Fruit fly (Drosophila melanogaster): ENCODE data around the gene CanA1.

Gene CanA1

dm6 chr3R:31062344-31062964 lies 23.3 kb downstream of the CanA1 start (continued):
- TF ChIP-seq vri (GFP tag; optimal IDR thresholded peaks at IDR 0.05) (peak; percentile 64), dac (GFP tag; optimal IDR thresholded peaks at IDR 0.05) (no peak), CG10669 (GFP tag; optimal IDR thresholded peaks at IDR 0.05) (peak; percentile 77), salr (GFP tag; optimal IDR thresholded peaks at IDR 0.05) (peak; percentile 50 to 72), Sox102F (GFP tag; optimal IDR thresholded peaks at IDR 0.05) (peak; percentile 63), svp (GFP tag) (peak; percentile 76), fkh (GFP tag; optimal IDR thresholded peaks at IDR 0.05) (peak; percentile 71), CG6792 (GFP tag; optimal IDR thresholded peaks at IDR 0.05) (peak; percentile 19), topi (GFP tag; optimal IDR thresholded peaks at IDR 0.05) (peak; percentile 42)

DNA sequence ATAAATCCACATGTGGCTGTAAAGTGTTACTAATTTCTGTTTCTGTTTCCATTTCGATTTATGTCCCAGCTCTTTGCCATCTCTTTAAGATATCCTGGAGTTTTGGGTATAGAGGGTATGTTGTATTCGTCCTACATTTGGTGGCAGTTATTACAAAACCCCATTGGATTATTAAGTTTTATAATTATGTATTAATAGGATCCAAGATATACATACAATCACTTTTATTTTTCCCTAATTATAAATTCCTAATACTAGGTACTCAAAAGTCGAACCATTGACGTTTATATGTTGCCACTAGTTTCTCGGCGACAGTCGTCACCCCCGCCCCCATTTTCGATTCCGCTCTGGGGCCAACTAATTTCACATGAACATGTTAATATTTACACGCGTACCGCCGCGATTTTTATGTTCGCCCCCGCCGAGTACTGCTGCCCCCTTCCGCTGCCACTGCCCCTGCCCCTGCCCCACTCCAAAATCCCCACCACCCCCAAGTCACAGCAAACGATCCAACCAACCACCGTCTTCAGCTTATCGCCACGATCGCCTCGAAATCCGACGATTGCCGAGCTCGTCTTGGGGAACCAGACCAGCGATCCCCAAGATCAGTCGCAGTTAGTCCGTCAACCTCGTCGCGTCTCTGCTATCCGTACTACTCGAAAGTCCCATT lies 25.6 kb downstream of the CanA1 start, which contains the start of gene Sox100B:
TSS of gene Sox100B (plus strand) at position 601 of the 670 bp plus-strand sequence.
- TF ChIP-seq fd59A (GFP tag; optimal IDR thresholded peaks at IDR 0.05) (no peak), CG3032 (tag; optimal IDR thresholded peaks at IDR 0.05) (peak; percentile 23), CG10631 (GFP tag; optimal IDR thresholded peaks at IDR 0.05) (no peak), CG6163 (GFP tag; IDR thresholded peaks at IDR 0.05) (0 out of 3 replicates have a peak, but pooled peaks have one; percentile 23), topi (GFP tag; optimal IDR thresholded peaks at IDR 0.05) (no peak), fkh (GFP tag; optimal IDR thresholded peaks at IDR 0.05) (peak; percentile 67), lz (GFP tag; optimal IDR thresholded peaks at IDR 0.05) (no peak), Eip78C (GFP tag) (peak; percentile 57), Sox14 (GFP tag; optimal IDR thresholded peaks at IDR 0.05) (no peak), Sox102F (GFP tag; optimal IDR thresholded peaks at IDR 0.05) (no peak), CG8119 (GFP tag; IDR thresholded peaks at IDR 0.05) (no peak), CG10669 (GFP tag; optimal IDR thresholded peaks at IDR 0.05) (no peak), esn (GFP tag; optimal IDR thresholded peaks at IDR 0.05) (no peak), salr (GFP tag; optimal IDR thresholded peaks at IDR 0.05) (no peak), svp (GFP tag) (peak; percentile 60), Ets96B (tag; optimal IDR thresholded peaks at IDR 0.05) (peak; percentile 18), pdm3 (GFP tag; optimal IDR thresholded peaks at IDR 0.05) (no peak)

- TF ChIP-seq CG15336 (GFP tag; IDR thresholded peaks at IDR 0.05) (no peak), Hr39 (GFP tag; optimal IDR thresholded peaks at IDR 0.05) (no peak), CG11902 (GFP tag; optimal IDR thresholded peaks at IDR 0.05) (no peak), Sox15 (GFP tag; optimal IDR thresholded peaks at IDR 0.05) (no peak), ss (GFP tag; optimal IDR thresholded peaks at IDR 0.05) (no peak), Eip78C (GFP tag) (peak; percentile 33), achi (GFP tag; optimal IDR thresholded peaks at IDR 0.05) (no peak), CG6808 (GFP tag; optimal IDR thresholded peaks at IDR 0.05) (peak; percentile 1), dsx (GFP tag; optimal IDR thresholded peaks at IDR 0.05; ENCODE audit: poor library complexity, severe bottlenecking) (no peak), pdm3 (GFP tag; optimal IDR thresholded peaks at IDR 0.05) (no peak), CG11762 (GFP tag; optimal IDR thresholded peaks at IDR 0.05; ENCODE audit: insufficient read depth) (no peak), cyc (GFP tag; optimal IDR thresholded peaks at IDR 0.05) (no peak), svp (GFP tag) (peak; percentile 98), Eip93F (GFP tag; optimal IDR thresholded peaks at IDR 0.05) (no peak), CG32006 (GFP tag; optimal IDR thresholded peaks at IDR 0.05) (no peak), CG3032 (tag; optimal IDR thresholded peaks at IDR 0.05) (peak; percentile 5), CG31627 (GFP tag; optimal IDR thresholded peaks at IDR 0.05) (no peak), OdsH (GFP tag; optimal IDR thresholded peaks at IDR 0.05) (no peak), net (GFP tag; optimal IDR thresholded peaks at IDR 0.05) (no peak), CG7368 (GFP tag; optimal IDR thresholded peaks at IDR 0.05) (no peak), dac (GFP tag; optimal IDR thresholded peaks at IDR 0.05) (no peak), acj6 (GFP tag; optimal IDR thresholded peaks at IDR 0.05) (no peak), CG1621 (tag; optimal IDR thresholded peaks at IDR 0.05) (peak; percentile 21), CG8119 (GFP tag; IDR thresholded peaks at IDR 0.05) (no peak), Eip75B (GFP tag; optimal IDR thresholded peaks at IDR 0.05) (no peak), topi (GFP tag; optimal IDR thresholded peaks at IDR 0.05) (no peak), Ets21C (GFP tag; optimal IDR thresholded peaks at IDR 0.05) (no peak), spab (GFP tag; optimal IDR thresholded peaks at IDR 0.05) (no peak), CG6854 (GFP tag; optimal IDR thresholded peaks at IDR 0.05) (no peak), CG6792 (GFP tag; optimal IDR thresholded peaks at IDR 0.05) (no peak), CG3919 (GFP tag; optimal IDR thresholded peaks at IDR 0.05) (peak; percentile 9), CG8632 (GFP tag; optimal IDR thresholded peaks at IDR 0.05) (no peak), CG6163 (GFP tag; IDR thresholded peaks at IDR 0.05) (no peak), fd59A (GFP tag; optimal IDR thresholded peaks at IDR 0.05) (no peak)
These were observed 27.2 kb downstream of the CanA1 start for dm6 chr3R:31066356-31066755.
